Worm (Caenorhabditis elegans): ENCODE results near the gene C29H12.6.

DNA sequence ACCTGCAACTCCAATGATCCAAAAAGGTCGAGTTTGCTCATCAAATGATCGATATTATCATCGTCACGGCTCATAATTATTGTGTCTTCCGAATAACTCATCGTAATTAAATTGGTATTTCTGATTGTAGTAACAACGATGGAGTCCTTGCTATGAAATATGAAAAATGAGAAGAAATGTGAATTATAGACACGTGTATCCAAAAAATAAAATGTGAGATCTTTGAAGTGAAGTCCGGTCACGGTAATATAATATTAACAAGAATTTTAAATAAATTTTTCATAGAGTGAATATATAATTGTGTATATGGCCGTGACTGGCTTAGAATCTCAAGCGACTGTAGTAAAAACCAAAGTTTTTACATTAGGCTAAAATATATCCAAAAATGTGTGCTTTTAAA, 51.0 kb downstream of the C29H12.6 start, which contains the start of gene H12I13.1:
- no peak for TF ChIP-seq lin-39 (tag; optimal IDR thresholded peaks at IDR 0.05)
- TF ChIP-seq nhr-77 (tag; optimal IDR thresholded peaks at IDR 0.05), result no peak
- TF ChIP-seq dmd-4 (tag; optimal IDR thresholded peaks at IDR 0.05), result no peak
- no peak for TF ChIP-seq unc-62 (GFP tag; optimal IDR thresholded peaks at IDR 0.05)
- no peak for TF ChIP-seq ceh-82 (tag; optimal IDR thresholded peaks at IDR 0.05)

Measured in whole organism, L2 larva.